Worm (Caenorhabditis elegans): Measurements from ENCODE around the gene dgtr-1.

DNA sequence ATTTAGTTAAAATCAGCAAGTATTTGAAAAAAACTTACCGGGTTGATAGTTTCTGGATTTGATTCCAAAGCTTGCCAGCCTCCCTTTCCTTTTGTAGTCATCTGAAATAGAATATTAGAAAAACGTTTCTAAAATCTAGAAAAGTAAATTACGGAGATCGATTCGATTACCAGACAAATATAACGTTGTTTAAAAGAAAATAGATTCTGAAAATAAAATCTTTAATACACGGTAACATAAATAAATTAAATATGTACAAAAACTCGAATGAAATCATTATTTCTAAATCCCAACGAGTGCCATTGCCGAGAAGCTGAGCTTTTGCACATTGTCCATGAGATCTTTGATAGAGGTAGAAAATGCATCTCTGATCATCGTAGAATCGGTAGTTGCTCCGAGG lies 11.8 kb downstream of the dgtr-1 start, which contains the start of gene ubh-3:
- TF ChIP-seq T22C8.4 (GFP tag; IDR thresholded peaks at IDR 0.05) (no peak), flt-1 (GFP tag; IDR thresholded peaks at IDR 0.05) (no peak), cog-1 (tag; optimal IDR thresholded peaks at IDR 0.05) (no peak), klf-2 (GFP tag; conservative IDR thresholded peaks at IDR 0.05) (no peak), ref-1 (GFP tag; conservative IDR thresholded peaks at IDR 0.05) (no peak), ztf-23 (GFP tag; IDR thresholded peaks at IDR 0.05) (no peak), ztf-29 (GFP tag; IDR thresholded peaks at IDR 0.05) (no peak)

Data from whole organism, midembryonic.